Fruit fly (Drosophila melanogaster) whole organism, prepupa: ENCODE data around the gene CG31064.
A peak's percentile ranks its signal among the peaks of the same experiment; 100 is the strongest.

ENCODE experiments used
- Blimp-1 ChIP-seq: fragments of 200-800 bp; sonication (Bioruptor generic); optimal IDR thresholded peaks from 3 replicates; lab custom pipeline; 2017; ENCODE audit warnings: missing biosample characterization, missing genetic modification characterization, mild to moderate bottlenecking, moderate library complexity, missing genetic modification reagents
- CG10631 ChIP-seq: fragments of 200-800 bp; sonication (Bioruptor generic); optimal IDR thresholded peaks from 2 replicates; lab custom pipeline; 2016; ENCODE audit warnings: missing biosample characterization, missing genetic modification characterization
- CG10669 ChIP-seq: fragments of 200-800 bp; sonication (Bioruptor generic); optimal IDR thresholded peaks from 3 replicates; lab custom pipeline; 2018; ENCODE audit warnings: missing biosample characterization, mild to moderate bottlenecking, missing genetic modification characterization, moderate library complexity
- CG11294 ChIP-seq: fragments of 200-800 bp; sonication (Bioruptor generic); IDR thresholded peaks from 2 replicates; pipeline ENCODE4 v1.3.6; 2022; ENCODE audit warnings: missing biosample characterization, missing genetic modification characterization
- CG11762 ChIP-seq: fragments of 200-800 bp; sonication (Bioruptor generic); optimal IDR thresholded peaks from 3 replicates; lab custom pipeline; 2016; ENCODE audit warnings: missing biosample characterization, missing genetic modification characterization; ENCODE audit not compliant: insufficient read depth
- CG16779 ChIP-seq: fragments of 200-800 bp; sonication (Bioruptor generic); optimal IDR thresholded peaks from 3 replicates; lab custom pipeline; 2017; ENCODE audit warnings: missing biosample characterization, mild to moderate bottlenecking, missing genetic modification characterization
- CG32006 ChIP-seq: fragments of 200-800 bp; sonication (Bioruptor generic); optimal IDR thresholded peaks from 3 replicates; lab custom pipeline; 2017; ENCODE audit warnings: missing biosample characterization, mild to moderate bottlenecking, missing genetic modification characterization
- CG3919 ChIP-seq: fragments of 200-800 bp; sonication (Bioruptor generic); optimal IDR thresholded peaks from 3 replicates; lab custom pipeline; 2016; ENCODE audit warnings: missing biosample characterization, missing genetic modification characterization
- CG6163 ChIP-seq: fragments of 200-800 bp; sonication (Bioruptor generic); IDR thresholded peaks from 3 replicates; pipeline ENCODE4 v1.3.6; 2022; ENCODE audit warnings: missing biosample characterization, missing genetic modification characterization
- CG6276 ChIP-seq: fragments of 200-800 bp; sonication (Bioruptor generic); optimal IDR thresholded peaks from 2 replicates; lab custom pipeline; 2017; ENCODE audit warnings: missing biosample characterization, mild to moderate bottlenecking, missing genetic modification characterization
- CG6792 ChIP-seq: fragments of 200-800 bp; sonication (Bioruptor generic); optimal IDR thresholded peaks from 3 replicates; lab custom pipeline; 2016; ENCODE audit warnings: missing biosample characterization, missing genetic modification characterization
- CG6808 ChIP-seq: fragments of 200-800 bp; sonication (Bioruptor generic); optimal IDR thresholded peaks from 3 replicates; lab custom pipeline; 2017; ENCODE audit warnings: missing biosample characterization, missing genetic modification characterization, mild to moderate bottlenecking, moderate library complexity, missing genetic modification reagents
- CG6854 ChIP-seq: fragments of 200-800 bp; sonication (Bioruptor generic); optimal IDR thresholded peaks from 2 replicates; lab custom pipeline; 2017; ENCODE audit warnings: missing biosample characterization, mild to moderate bottlenecking, missing genetic modification characterization
- CG7368 ChIP-seq: fragments of 200-800 bp; sonication (Bioruptor generic); optimal IDR thresholded peaks from 3 replicates; lab custom pipeline; 2016; ENCODE audit warnings: missing biosample characterization, missing genetic modification characterization
- CG8119 ChIP-seq: fragments of 200-800 bp; sonication (Bioruptor generic); IDR thresholded peaks from 3 replicates; pipeline ENCODE4 v1.3.6; 2022; ENCODE audit warnings: missing biosample characterization, missing genetic modification characterization
- CG8319 ChIP-seq: fragments of 200-800 bp; sonication (Bioruptor generic); optimal IDR thresholded peaks from 3 replicates; lab custom pipeline; 2016; ENCODE audit warnings: missing biosample characterization, missing genetic modification characterization
- Eip78C ChIP-seq: fragments of 200-800 bp; sonication (Bioruptor generic); peaks from one replicate; lab custom pipeline; 2016; ENCODE audit warnings: missing biosample characterization, missing genetic modification characterization
- Eip93F ChIP-seq: fragments of 200-800 bp; sonication (Bioruptor generic); optimal IDR thresholded peaks from 2 replicates; lab custom pipeline; 2016; ENCODE audit warnings: missing biosample characterization, mild to moderate bottlenecking, missing genetic modification characterization
- Ets96B ChIP-seq: fragments of 200-800 bp; optimal IDR thresholded peaks from 2 replicates; lab custom pipeline; 2019; ENCODE audit warnings: missing biosample characterization, mild to moderate bottlenecking, missing genetic modification characterization, moderate library complexity
- Gug ChIP-seq: fragments of 200-800 bp; sonication (Bioruptor generic); IDR thresholded peaks from 2 replicates; pipeline ENCODE4 v1.3.6; 2022; ENCODE audit warnings: missing biosample characterization, missing genetic modification characterization
- Hr38 ChIP-seq: sonication (Bioruptor generic); optimal IDR thresholded peaks from 2 replicates; lab custom pipeline; 2016; ENCODE audit warnings: missing biosample characterization, missing genetic modification characterization
- Hr4 ChIP-seq: fragments of 200-800 bp; sonication (Bioruptor generic); optimal IDR thresholded peaks from 3 replicates; lab custom pipeline; 2016; ENCODE audit warnings: missing biosample characterization, missing genetic modification characterization
- Lpt ChIP-seq: fragments of 200-800 bp; sonication (Bioruptor generic); optimal IDR thresholded peaks from 3 replicates; lab custom pipeline; 2016; ENCODE audit warnings: missing biosample characterization, missing genetic modification characterization
- Met ChIP-seq: fragments of 200-800 bp; sonication (Bioruptor generic); optimal IDR thresholded peaks from 3 replicates; lab custom pipeline; 2016; ENCODE audit warnings: missing biosample characterization, missing genetic modification characterization
- Smox ChIP-seq: fragments of 200-800 bp; sonication (Bioruptor generic); optimal IDR thresholded peaks from 3 replicates; lab custom pipeline; 2016; ENCODE audit warnings: missing biosample characterization, missing genetic modification characterization
- Sox102F ChIP-seq: fragments of 200-800 bp; sonication (Bioruptor generic); optimal IDR thresholded peaks from 2 replicates; lab custom pipeline; 2016; ENCODE audit warnings: missing biosample characterization, mild to moderate bottlenecking, missing genetic modification characterization
- Sox14 ChIP-seq: fragments of 200-800 bp; sonication (Bioruptor generic); optimal IDR thresholded peaks from 3 replicates; lab custom pipeline; 2016; ENCODE audit warnings: missing biosample characterization, missing genetic modification characterization
- Sox15 ChIP-seq: fragments of 200-800 bp; sonication (Bioruptor generic); optimal IDR thresholded peaks from 3 replicates; lab custom pipeline; 2016; ENCODE audit warnings: missing biosample characterization, missing genetic modification characterization
- cyc ChIP-seq: fragments of 200-800 bp; sonication (Bioruptor generic); optimal IDR thresholded peaks from 3 replicates; lab custom pipeline; 2016; ENCODE audit warnings: missing biosample characterization, missing genetic modification characterization
- dsx ChIP-seq: fragments of 200-800 bp; optimal IDR thresholded peaks from 3 replicates; lab custom pipeline; 2019; ENCODE audit warnings: missing biosample characterization, mild to moderate bottlenecking, missing genetic modification characterization, moderate library complexity; ENCODE audit not compliant: poor library complexity, severe bottlenecking
- eg ChIP-seq: fragments of 200-800 bp; sonication (Bioruptor generic); IDR thresholded peaks from 3 replicates; pipeline ENCODE4 v1.3.6; 2022; ENCODE audit warnings: missing biosample characterization, missing genetic modification characterization
- esn ChIP-seq: fragments of 200-800 bp; sonication (Bioruptor generic); optimal IDR thresholded peaks from 2 replicates; lab custom pipeline; 2016; ENCODE audit warnings: missing biosample characterization, mild to moderate bottlenecking, missing genetic modification characterization, moderate library complexity
- fkh ChIP-seq: fragments of 200-800 bp; sonication (Bioruptor generic); optimal IDR thresholded peaks from 3 replicates; lab custom pipeline; 2017; ENCODE audit warnings: missing biosample characterization, mild to moderate bottlenecking, missing genetic modification characterization, moderate library complexity
- net ChIP-seq: fragments of 200-800 bp; sonication (Bioruptor generic); optimal IDR thresholded peaks from 3 replicates; lab custom pipeline; 2016; ENCODE audit warnings: missing biosample characterization, missing genetic modification characterization
- pdm3 ChIP-seq: fragments of 200-800 bp; sonication (Bioruptor generic); optimal IDR thresholded peaks from 3 replicates; lab custom pipeline; 2016; ENCODE audit warnings: missing biosample characterization, missing genetic modification characterization
- salr ChIP-seq, 2 experiments: fragments of 200-800 bp; sonication (Bioruptor generic); optimal IDR thresholded peaks; 3 replicates each; lab custom pipeline; 2016 to 2018; ENCODE audit warnings: missing biosample characterization in 2 of 2, missing genetic modification characterization in 2 of 2, mild to moderate bottlenecking in 1 of 2
- spab ChIP-seq: fragments of 200-800 bp; sonication (Bioruptor generic); optimal IDR thresholded peaks from 2 replicates; lab custom pipeline; 2017; ENCODE audit warnings: missing biosample characterization, mild to moderate bottlenecking, missing genetic modification characterization, missing genetic modification reagents
- ss ChIP-seq, 2 experiments: fragments of 200-800 bp; sonication (Bioruptor generic); optimal IDR thresholded peaks; 2 replicates in 1 of 2; 3 replicates in 1 of 2; lab custom pipeline; 2017 to 2018; ENCODE audit warnings: mild to moderate bottlenecking in 2 of 2, missing biosample characterization in 2 of 2, missing genetic modification characterization in 2 of 2, moderate library complexity in 1 of 2
- svp ChIP-seq: fragments of 200-800 bp; sonication (Bioruptor generic); peaks from one replicate; lab custom pipeline; 2016; ENCODE audit warnings: missing biosample characterization, missing genetic modification characterization
- topi ChIP-seq: fragments of 200-800 bp; sonication (Bioruptor generic); optimal IDR thresholded peaks from 3 replicates; lab custom pipeline; 2016; ENCODE audit warnings: missing biosample characterization, missing genetic modification characterization
- vri ChIP-seq: fragments of 200-800 bp; sonication (Bioruptor generic); optimal IDR thresholded peaks from 3 replicates; lab custom pipeline; 2016; ENCODE audit warnings: missing biosample characterization, mild to moderate bottlenecking, missing genetic modification characterization

CG31064 gene

dm6 chr3R:27217465-27218059 is 21.3 kb downstream of the CG31064 start (continued):
- TF ChIP-seq net (GFP tag; lab: Kevin White, UChicago) = peak; percentile 60
- peak; percentile 26 for TF ChIP-seq vri (GFP tag; lab: Kevin White, UChicago)
- TF ChIP-seq Eip93F = peak; percentile 64
- peak; percentile 87 for TF ChIP-seq svp (GFP tag; lab: Kevin White, UChicago)
- peak; percentile 55 for TF ChIP-seq CG10669 (GFP tag; lab: Kevin White, UChicago)
- TF ChIP-seq dsx (GFP tag; lab: Kevin White, UChicago) = peak; percentile 64
- peak; percentile 27; the same call in 1 of the 2 replicates for TF ChIP-seq CG11294 (GFP tag; lab: Robert Waterston, UW)
- TF ChIP-seq CG6808 (GFP tag; lab: Kevin White, UChicago) = peak; percentile 70
- TF ChIP-seq Smox (GFP tag; lab: Kevin White, UChicago) = peak; percentile 73

- peak; percentile 9 for TF ChIP-seq Sox102F (GFP tag; lab: Kevin White, UChicago)
- no peak for TF ChIP-seq CG6163 (GFP tag; lab: Robert Waterston, UW)
- no peak for TF ChIP-seq Ets96B
- TF ChIP-seq Sox14 (GFP tag; lab: Kevin White, UChicago) = peak; percentile 4
- no peak for TF ChIP-seq dsx (GFP tag; lab: Kevin White, UChicago)
- no peak for TF ChIP-seq CG11762 (GFP tag; lab: Kevin White, UChicago)
- peak; percentile 67 for TF ChIP-seq svp (GFP tag; lab: Kevin White, UChicago)
- TF ChIP-seq spab (GFP tag; lab: Kevin White, UChicago) = no peak
- TF ChIP-seq eg (GFP tag; lab: Robert Waterston, UW) = no peak
- peak; percentile 13 for TF ChIP-seq cyc (GFP tag; lab: Kevin White, UChicago)
- no peak for TF ChIP-seq CG6276 (GFP tag; lab: Kevin White, UChicago)
- peak; percentile 18 for TF ChIP-seq topi (GFP tag; lab: Kevin White, UChicago)
- TF ChIP-seq Eip78C (GFP tag; lab: Kevin White, UChicago) = peak; percentile 54
- TF ChIP-seq CG7368 = no peak
- peak; percentile 33 for TF ChIP-seq Met (GFP tag; lab: Kevin White, UChicago)
- peak; percentile 25 for TF ChIP-seq esn
- no peak for TF ChIP-seq CG32006 (GFP tag; lab: Kevin White, UChicago)
- TF ChIP-seq CG8319 (GFP tag; lab: Kevin White, UChicago) = no peak
- no peak for TF ChIP-seq CG3919
- no peak for TF ChIP-seq fkh
Measured at dm6 chr3R:27214949-27215348, 23.9 kb downstream of the CG31064 start.

DNA sequence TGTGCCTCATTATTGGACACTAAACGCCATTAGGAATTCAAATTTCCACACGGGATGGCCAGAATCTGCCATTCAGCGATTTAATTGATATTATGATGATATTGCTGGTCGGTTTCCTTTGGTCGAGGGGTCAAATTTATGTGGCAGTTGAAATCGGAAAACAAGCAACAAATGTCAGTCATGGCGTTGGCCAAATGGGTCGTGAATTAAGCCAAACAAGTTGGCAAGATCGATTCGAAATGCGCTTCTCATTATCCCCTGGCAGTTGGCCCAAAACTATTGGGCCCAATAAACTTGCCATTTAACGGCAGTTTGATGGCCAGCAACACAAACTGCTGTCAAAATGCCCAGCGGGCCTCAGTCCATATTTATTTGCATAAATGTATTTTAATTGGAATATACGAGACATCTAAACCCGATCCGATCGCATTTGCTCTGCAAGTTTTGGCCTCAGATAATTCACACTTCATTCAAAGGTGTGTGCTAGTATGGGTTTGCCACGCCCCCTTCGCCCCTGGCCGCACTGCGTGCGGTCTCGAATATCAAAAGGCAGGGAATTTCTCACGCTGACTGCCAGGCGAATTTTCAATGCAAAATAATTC is 25.8 kb downstream of the CG31064 start:
- no peak for TF ChIP-seq CG8119 (GFP tag; lab: Robert Waterston, UW)
- TF ChIP-seq CG6808 (GFP tag; lab: Kevin White, UChicago) = no peak
- no peak for TF ChIP-seq Smox (GFP tag; lab: Kevin White, UChicago)
- no peak for TF ChIP-seq Lpt (GFP tag; lab: Kevin White, UChicago)
- TF ChIP-seq dsx (GFP tag; lab: Kevin White, UChicago) = no peak
- no peak for TF ChIP-seq CG10631
- TF ChIP-seq CG6854 = no peak
- no peak for TF ChIP-seq salr (GFP tag; optimal IDR thresholded peaks at IDR 0.05; lab: Kevin White, UChicago)
- TF ChIP-seq esn = no peak
- TF ChIP-seq net (GFP tag; lab: Kevin White, UChicago) = no peak

DNA sequence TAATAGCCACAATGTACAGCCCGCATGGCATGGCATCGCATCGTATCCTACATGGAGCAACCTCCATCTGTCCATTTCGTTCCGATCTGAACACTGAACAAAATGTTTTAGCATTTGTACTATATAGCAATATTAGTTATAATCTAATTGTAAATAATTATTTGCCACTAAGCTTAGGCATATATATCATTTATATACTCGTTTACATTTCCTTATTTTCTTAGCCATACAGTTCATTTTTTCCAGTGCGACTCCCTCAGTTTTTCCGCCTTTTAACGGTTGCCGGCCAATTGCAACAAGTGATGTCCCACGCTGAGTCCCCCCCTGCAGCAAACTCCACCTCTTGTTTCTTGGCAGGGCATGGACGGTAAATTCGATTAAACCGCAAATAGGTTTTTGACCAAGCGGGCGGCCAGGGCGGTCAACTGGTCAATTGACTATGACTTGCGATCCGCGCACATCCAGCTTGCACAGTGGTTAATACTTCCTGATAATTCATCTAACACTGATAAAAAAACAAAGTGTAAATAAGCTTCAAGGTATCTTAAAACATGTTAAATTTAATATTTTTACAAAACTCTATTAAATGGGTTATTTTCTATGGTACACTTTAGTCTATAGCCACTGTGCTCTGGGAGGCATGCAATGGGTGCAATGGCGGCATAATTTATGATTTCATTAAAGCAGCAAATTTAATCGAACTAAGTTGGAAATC is 29.2 kb downstream of the CG31064 start:
- TF ChIP-seq pdm3 (peak; percentile 27), CG7368 (no peak), CG8119 (GFP tag; lab: Robert Waterston, UW) (peak; percentile 69; the same call in 2 of the 3 replicates), cyc (GFP tag; lab: Kevin White, UChicago) (no peak), CG6792 (no peak), CG11762 (GFP tag; lab: Kevin White, UChicago) (no peak), Lpt (GFP tag; lab: Kevin White, UChicago) (no peak), Hr38 (GFP tag; lab: Kevin White, UChicago) (no peak), ss (GFP tag; optimal IDR thresholded peaks at IDR 0.05; lab: Kevin White, UChicago) (no peak), net (GFP tag; lab: Kevin White, UChicago) (no peak), Gug (GFP tag; lab: Robert Waterston, UW) (peak; percentile 43; the same call in 1 of the 2 replicates), CG16779 (no peak), Eip93F (no peak), CG10631 (no peak), Hr4 (peak; percentile 40), CG6854 (no peak), CG6163 (GFP tag; lab: Robert Waterston, UW) (peak; percentile 54), Sox15 (GFP tag; lab: Kevin White, UChicago) (no peak), Blimp-1 (no peak), spab (GFP tag; lab: Kevin White, UChicago) (no peak)
